Fruit fly (Drosophila melanogaster): ENCODE results near the gene Gr28b.

Gr28b gene

DNA sequence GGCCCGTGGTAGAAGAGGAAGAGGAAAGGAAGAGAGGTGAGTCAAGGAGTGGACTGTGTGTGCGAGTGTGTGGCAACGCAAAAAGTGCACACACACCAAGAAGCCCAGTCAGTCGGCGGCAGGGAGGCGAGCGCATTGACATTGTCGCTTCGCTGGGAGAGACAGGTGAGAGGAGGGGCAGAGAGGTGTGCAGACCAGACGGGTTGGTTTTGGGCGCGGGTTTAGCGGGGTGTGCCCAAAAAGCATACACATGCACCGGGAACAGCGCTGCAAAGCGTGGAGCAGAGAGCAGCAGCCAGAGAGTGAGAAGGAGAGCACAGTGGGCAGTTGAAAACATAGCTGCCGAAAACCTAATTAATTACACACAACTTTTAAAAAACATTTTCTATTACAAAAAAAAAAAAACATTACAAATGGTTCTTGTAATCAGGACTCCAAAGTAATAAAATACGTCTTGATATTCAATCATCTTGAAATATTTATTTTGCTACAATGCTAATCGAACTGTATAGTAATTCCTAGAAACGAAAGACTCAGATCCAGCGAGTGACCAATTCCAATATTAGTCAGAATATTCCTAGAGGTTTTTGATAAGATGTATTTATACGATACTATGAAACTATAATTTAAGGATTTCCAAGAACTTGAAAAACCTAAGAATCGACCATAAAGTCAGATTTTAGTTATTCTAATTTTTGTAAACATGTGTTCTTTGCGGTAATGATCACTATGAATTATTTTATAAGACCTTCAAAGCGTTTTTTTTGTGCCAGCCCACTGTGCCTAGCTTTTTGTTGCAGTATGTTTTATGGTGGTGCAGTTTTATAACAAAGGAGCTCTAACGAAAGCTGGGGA, 39.4 kb downstream of the Gr28b start:
- peak; percentile 98 for TF ChIP-seq Hr83 (GFP tag; optimal IDR thresholded peaks at IDR 0.05; ENCODE audit: poor library complexity, severe bottlenecking)
- no peak for TF ChIP-seq sage (GFP tag; optimal IDR thresholded peaks at IDR 0.05)
- peak; percentile 66 for TF ChIP-seq rgr (GFP tag; optimal IDR thresholded peaks at IDR 0.05)
- peak; percentile 64 for TF ChIP-seq HLH106 (tag; optimal IDR thresholded peaks at IDR 0.05)
- TF ChIP-seq Hr78 (GFP tag; optimal IDR thresholded peaks at IDR 0.05) = no peak
- TF ChIP-seq ey (GFP tag; optimal IDR thresholded peaks at IDR 0.05) = peak; percentile 69
- no peak for TF ChIP-seq CG32264 (GFP tag; optimal IDR thresholded peaks at IDR 0.05)
- no peak for TF ChIP-seq usp (GFP tag; optimal IDR thresholded peaks at IDR 0.05)
- no peak for TF ChIP-seq br (GFP tag; optimal IDR thresholded peaks at IDR 0.05)
- no peak for TF ChIP-seq Rel (GFP tag; optimal IDR thresholded peaks at IDR 0.05)
- TF ChIP-seq Rel (tag; optimal IDR thresholded peaks at IDR 0.05) = peak; percentile 75
- TF ChIP-seq Dif (GFP tag; optimal IDR thresholded peaks at IDR 0.05; ENCODE audit: partially characterized antibody) = peak; percentile 92
- no peak for TF ChIP-seq CrebA (GFP tag; optimal IDR thresholded peaks at IDR 0.05; ENCODE audit: borderline replicate concordance)
- peak; percentile 11 for TF ChIP-seq CG9705 (GFP tag; optimal IDR thresholded peaks at IDR 0.05)
- peak; percentile 84 for TF ChIP-seq psq (GFP tag; optimal IDR thresholded peaks at IDR 0.05)
- peak in 1 of 2 experiments; percentile 74 for TF ChIP-seq foxo (GFP tag; optimal IDR thresholded peaks at IDR 0.05)
- peak; percentile 66 for TF ChIP-seq Hnf4 (GFP tag; optimal IDR thresholded peaks at IDR 0.05)
- TF ChIP-seq Mio (GFP tag; optimal IDR thresholded peaks at IDR 0.05) = no peak
- TF ChIP-seq Dfd (GFP tag; optimal IDR thresholded peaks at IDR 0.05) = no peak
- no peak for TF ChIP-seq pan (optimal IDR thresholded peaks at IDR 0.05)
- no peak for TF ChIP-seq brk (GFP tag; optimal IDR thresholded peaks at IDR 0.05)
- TF ChIP-seq lola (GFP tag; optimal IDR thresholded peaks at IDR 0.05) = no peak
- TF ChIP-seq GATAd (GFP tag; optimal IDR thresholded peaks at IDR 0.05) = no peak
- peak; percentile 60 for TF ChIP-seq OdsH (GFP tag; optimal IDR thresholded peaks at IDR 0.05)
- peak; percentile 94 for TF ChIP-seq Jra (GFP tag; optimal IDR thresholded peaks at IDR 0.05)
- peak; percentile 41 for TF ChIP-seq h (GFP tag; optimal IDR thresholded peaks at IDR 0.05)
- peak; percentile 78 for TF ChIP-seq tai (GFP tag; optimal IDR thresholded peaks at IDR 0.05)
- peak; percentile 74 for TF ChIP-seq Sp1 (GFP tag; optimal IDR thresholded peaks at IDR 0.05)
- peak; percentile 55 for TF ChIP-seq dmrt93B (GFP tag; optimal IDR thresholded peaks at IDR 0.05)
- TF ChIP-seq Myc (optimal IDR thresholded peaks at IDR 0.05) = no peak
- no peak for TF ChIP-seq Abd-B (GFP tag; optimal IDR thresholded peaks at IDR 0.05)
- no peak for TF ChIP-seq dsf (GFP tag; optimal IDR thresholded peaks at IDR 0.05; ENCODE audit: borderline replicate concordance)
- TF ChIP-seq dl (GFP tag; optimal IDR thresholded peaks at IDR 0.05; ENCODE audit: insufficient read depth in 1 of 2, partially characterized antibody in 2 of 2) = peak; percentile 69 to 73
- no peak for TF ChIP-seq sv (GFP tag; optimal IDR thresholded peaks at IDR 0.05)
- TF ChIP-seq jim (GFP tag; optimal IDR thresholded peaks at IDR 0.05) = peak; percentile 75
- TF ChIP-seq fru (GFP tag; optimal IDR thresholded peaks at IDR 0.05) = peak; percentile 64
- TF ChIP-seq N (GFP tag; optimal IDR thresholded peaks at IDR 0.05) = peak; percentile 23
- peak; percentile 77 for TF ChIP-seq woc (GFP tag; optimal IDR thresholded peaks at IDR 0.05)
- TF ChIP-seq Vsx2 (GFP tag; optimal IDR thresholded peaks at IDR 0.05; ENCODE audit: partially characterized antibody) = peak; percentile 52

Measured in whole organism, wandering third instar larva.